Worm (Caenorhabditis elegans) whole organism, L4 larva: ENCODE results near the gene ech-9.
A peak's percentile ranks its signal among the peaks of the same experiment; 100 is the strongest.

Experiments
- F49E8.2 ChIP-seq: sonication (generic microtip); optimal IDR thresholded peaks from 2 replicates; lab custom pipeline; 2016; ENCODE audit warnings: missing compliant biosample characterization, mild to moderate bottlenecking, missing genetic modification characterization, borderline replicate concordance
- R02D3.7 ChIP-seq: fragments of 150-350 bp; sonication (generic microtip); optimal IDR thresholded peaks from 3 replicates; lab custom pipeline; 2014; ENCODE audit warnings: missing biosample characterization, missing genetic modification characterization
- aha-1 ChIP-seq: fragments of 150-350 bp; peaks from one replicate; lab custom pipeline; 2014; ENCODE audit warnings: missing biosample characterization, missing genetic modification characterization
- ama-1 ChIP-seq: fragments of 150-350 bp; optimal IDR thresholded peaks from 2 replicates; lab custom pipeline; 2014; ENCODE audit warnings: inconsistent platforms, mixed read lengths
- ceh-44 ChIP-seq: fragments of 200-800 bp; sonication (Bioruptor generic); IDR thresholded peaks from 2 replicates; pipeline ENCODE4 v1.3.6; 2022; ENCODE audit warnings: missing genetic modification reagents, missing genetic modification characterization, missing compliant biosample characterization
- ceh-82 ChIP-seq: sonication (generic microtip); optimal IDR thresholded peaks from 2 replicates; lab custom pipeline; 2017; ENCODE audit warnings: missing biosample characterization, missing genetic modification characterization
- cey-2 ChIP-seq: sonication (generic microtip); optimal IDR thresholded peaks from 3 replicates; lab custom pipeline; 2017; ENCODE audit warnings: missing genetic modification characterization, mild to moderate bottlenecking, missing compliant biosample characterization, antibody characterized with exemption, borderline replicate concordance; ENCODE audit not compliant: insufficient read depth
- ctbp-1 ChIP-seq: fragments of 200-800 bp; sonication (Bioruptor generic); IDR thresholded peaks from 2 replicates; pipeline ENCODE4 v1.3.6; 2022; ENCODE audit warnings: missing genetic modification reagents, missing genetic modification characterization, missing compliant biosample characterization
- daf-12 ChIP-seq: fragments of 150-350 bp; optimal IDR thresholded peaks from 2 replicates; lab custom pipeline; 2014; ENCODE audit warnings: missing biosample characterization, missing genetic modification reagents, missing genetic modification characterization
- egl-43 ChIP-seq: fragments of 200-800 bp; sonication (Bioruptor generic); IDR thresholded peaks from 2 replicates; pipeline ENCODE4 v1.3.6; 2022; ENCODE audit warnings: missing genetic modification reagents, missing genetic modification characterization, missing compliant biosample characterization
- fkh-10 ChIP-seq: fragments of 150-350 bp; optimal IDR thresholded peaks from 2 replicates; lab custom pipeline; 2014; ENCODE audit warnings: missing biosample characterization, missing genetic modification reagents, missing genetic modification characterization
- jun-1 ChIP-seq: fragments of 150-350 bp; optimal IDR thresholded peaks from 2 replicates; lab custom pipeline; 2014; ENCODE audit warnings: missing biosample characterization, missing genetic modification reagents, missing genetic modification characterization
- lin-13 ChIP-seq: fragments of 150-350 bp; optimal IDR thresholded peaks from 2 replicates; lab custom pipeline; 2014; ENCODE audit warnings: missing biosample characterization, missing genetic modification reagents, missing genetic modification characterization
- lin-29 ChIP-seq: fragments of 200-800 bp; sonication (Bioruptor generic); IDR thresholded peaks from 2 replicates; pipeline ENCODE4 v1.3.6; 2022; ENCODE audit warnings: missing genetic modification reagents, missing genetic modification characterization, missing compliant biosample characterization
- lin-39 ChIP-seq: fragments of 150-350 bp; optimal IDR thresholded peaks from 2 replicates; lab custom pipeline; 2014; ENCODE audit warnings: missing biosample characterization, missing genetic modification reagents, missing genetic modification characterization
- madf-5 ChIP-seq, 2 experiments: fragments of 200-800 bp; sonication (Bioruptor generic); IDR thresholded peaks; 2 replicates each; pipeline ENCODE4 v1.3.6; 2022; ENCODE audit warnings: missing compliant biosample characterization in 2 of 2, missing genetic modification characterization in 2 of 2
- mdt-29 ChIP-seq: fragments of 200-800 bp; sonication (Bioruptor generic); IDR thresholded peaks from 2 replicates; pipeline ENCODE4 v1.3.6; 2022; ENCODE audit warnings: missing genetic modification reagents, missing genetic modification characterization, missing compliant biosample characterization
- mes-2 ChIP-seq: sonication (generic microtip); optimal IDR thresholded peaks from 2 replicates; lab custom pipeline; 2016; ENCODE audit warnings: missing genotype, mild to moderate bottlenecking, missing genetic modification characterization, missing compliant biosample characterization; ENCODE audit not compliant: poor library complexity, severe bottlenecking
- mxl-2 ChIP-seq: fragments of 200-800 bp; sonication (Bioruptor generic); conservative IDR thresholded peaks from 2 replicates; pipeline ENCODE4 v1.3.6; 2022; ENCODE audit warnings: missing genetic modification reagents, missing genetic modification characterization, missing compliant biosample characterization
- nhr-11 ChIP-seq: fragments of 150-350 bp; optimal IDR thresholded peaks from 2 replicates; lab custom pipeline; 2014; ENCODE audit warnings: missing biosample characterization, missing genetic modification characterization
- nhr-237 ChIP-seq: sonication (generic microtip); optimal IDR thresholded peaks from 2 replicates; lab custom pipeline; 2017; ENCODE audit warnings: missing biosample characterization, missing genetic modification characterization
- nhr-28 ChIP-seq: fragments of 150-350 bp; optimal IDR thresholded peaks from 2 replicates; lab custom pipeline; 2014; ENCODE audit warnings: missing biosample characterization, missing genetic modification characterization
- pha-4 ChIP-seq, 2 experiments: fragments of 150-350 bp in 1 of 2; fragments of 200-800 bp in 1 of 2; sonication (Bioruptor generic) in 1 of 2; IDR thresholded peaks in 1 of 2; optimal IDR thresholded peaks in 1 of 2; 2 replicates each; pipeline versions ENCODE4 v1.3.6 to Lab custom; 2014 to 2022; ENCODE audit warnings: missing genetic modification characterization in 2 of 2, missing genetic modification reagents in 2 of 2, missing biosample characterization in 1 of 2, missing compliant biosample characterization in 1 of 2
- php-3 ChIP-seq: fragments of 200-800 bp; sonication (Bioruptor generic); IDR thresholded peaks from 2 replicates; pipeline ENCODE4 v1.3.6; 2022; ENCODE audit warnings: missing genetic modification reagents, missing genetic modification characterization, missing compliant biosample characterization
- sdz-12 ChIP-seq: fragments of 200-800 bp; sonication (Bioruptor generic); optimal IDR thresholded peaks from 2 replicates; lab custom pipeline; 2018; ENCODE audit warnings: mild to moderate bottlenecking, missing genetic modification characterization, missing compliant biosample characterization
- skn-1 ChIP-seq: fragments of 150-350 bp; optimal IDR thresholded peaks from 2 replicates; lab custom pipeline; 2014; ENCODE audit warnings: missing biosample characterization, missing genetic modification characterization
- snpc-1.2 ChIP-seq: fragments of 200-800 bp; sonication (Bioruptor generic); IDR thresholded peaks from 2 replicates; pipeline ENCODE4 v1.3.6; 2022; ENCODE audit warnings: missing genetic modification reagents, missing genetic modification characterization, missing compliant biosample characterization
- snpc-4 ChIP-seq: fragments of 150-350 bp; optimal IDR thresholded peaks from 2 replicates; lab custom pipeline; 2014; ENCODE audit warnings: missing biosample characterization, missing genetic modification characterization
- spr-1 ChIP-seq: sonication (generic microtip); optimal IDR thresholded peaks from 2 replicates; lab custom pipeline; 2016; ENCODE audit warnings: mild to moderate bottlenecking, missing genetic modification characterization, missing compliant biosample characterization
- unc-130 ChIP-seq: sonication (generic microtip); optimal IDR thresholded peaks from 2 replicates; lab custom pipeline; 2016; ENCODE audit warnings: missing genetic modification reagents, missing genetic modification characterization, missing compliant biosample characterization
- unc-62 ChIP-seq, 3 experiments: fragments of 150-350 bp in 1 of 3; sonication (generic microtip); optimal IDR thresholded peaks in 2 of 3; peaks in 1 of 3; 1 replicate in 1 of 3; 2 replicates in 2 of 3; lab custom pipeline; 2014 to 2017; ENCODE audit warnings: missing biosample characterization in 3 of 3, missing genetic modification characterization in 3 of 3, missing genetic modification reagents in 3 of 3, missing genotype in 1 of 3

Gene ech-9

DNA sequence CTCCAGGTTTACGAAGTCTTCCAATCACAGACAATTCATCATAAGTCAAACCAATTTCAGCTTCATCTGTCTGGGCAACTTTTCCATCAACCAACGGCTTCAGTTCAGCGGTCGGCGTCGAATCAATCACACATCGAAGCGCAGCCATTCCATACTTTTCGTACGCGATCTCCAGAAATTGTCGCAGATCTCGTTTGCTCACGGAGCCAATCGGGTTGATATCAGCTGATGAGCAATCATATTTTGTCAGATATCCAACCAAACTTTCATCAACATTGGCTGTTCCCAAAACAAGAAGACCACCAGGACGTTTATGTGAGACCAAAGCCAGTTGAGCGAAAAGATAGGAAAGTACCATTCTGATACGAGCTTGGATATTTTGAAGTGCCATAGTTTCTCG lies 19.7 kb downstream of the ech-9 start:
- peak in 1 of 2 experiments; percentile 95 for TF ChIP-seq unc-62 (GFP tag; optimal IDR thresholded peaks at IDR 0.05 in 1 of 2; lab: Kevin White, UChicago)
- no peak for TF ChIP-seq unc-62 (tag; optimal IDR thresholded peaks at IDR 0.05; lab: Kevin White, UChicago)
- TF ChIP-seq nhr-11 = no peak

DNA sequence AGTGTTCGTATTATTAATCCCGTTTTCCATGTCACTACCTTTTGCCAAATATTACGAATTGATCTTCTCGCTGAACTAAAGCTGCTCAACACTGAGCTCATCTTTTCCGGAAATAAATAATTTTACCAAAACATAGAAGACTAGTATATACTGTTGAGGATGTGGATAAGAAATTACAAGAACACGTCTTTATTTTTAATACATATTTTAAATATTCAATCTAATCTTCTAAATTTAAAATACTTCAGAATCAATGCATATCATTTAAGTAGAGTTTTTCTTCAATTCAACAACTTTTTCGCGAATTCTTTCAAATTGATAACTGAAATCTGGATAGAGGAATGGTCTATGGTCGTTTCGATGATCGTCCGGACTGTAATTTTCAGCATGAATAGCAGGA lies 20.3 kb downstream of the ech-9 start, which contains the start of gene abt-1:
TSS of gene abt-1 (minus strand) at position 101 of the 400 bp plus-strand sequence.
- TF ChIP-seq egl-43 (GFP tag; lab: Robert Waterston, UW) (no peak), snpc-1.2 (GFP tag; lab: Robert Waterston, UW) (no peak), nhr-237 (no peak), ceh-44 (GFP tag; lab: Robert Waterston, UW) (no peak)
- TF ChIP-seq, all 104 proteins: peak for 0

DNA sequence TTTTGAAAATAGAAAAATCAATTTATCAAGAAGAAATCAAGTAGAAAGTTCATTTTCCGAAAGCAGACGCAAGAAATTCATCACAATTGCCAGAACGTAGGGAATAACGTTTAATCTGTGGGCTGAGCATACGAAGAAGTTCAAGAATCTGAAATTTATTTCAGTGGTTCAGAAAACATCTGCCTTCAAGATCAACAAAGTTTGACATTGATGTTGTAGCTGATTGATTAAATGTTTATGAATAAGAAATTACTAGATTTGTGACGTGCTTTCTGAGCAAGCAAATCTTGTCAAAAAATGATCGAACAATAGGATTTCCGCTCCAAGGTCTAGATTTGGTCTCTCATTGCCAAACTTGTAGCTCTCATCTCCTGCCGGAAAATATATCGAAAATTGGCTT lies 28.9 kb downstream of the ech-9 start, which contains the start of gene K04D7.6:
TSS of gene K04D7.6 (minus strand) at position 101 of the 400 bp plus-strand sequence.
- no peak for TF ChIP-seq madf-5 (GFP tag; IDR thresholded peaks at IDR 0.05; lab: Robert Waterston, UW)
- no peak for TF ChIP-seq snpc-1.2 (GFP tag; lab: Robert Waterston, UW)
- TF ChIP-seq unc-130 (GFP tag; lab: Kevin White, UChicago) = no peak
- no peak for TF ChIP-seq php-3
- TF ChIP-seq ctbp-1 = no peak
- TF ChIP-seq lin-39 = no peak
- no peak for TF ChIP-seq pha-4 (GFP tag; IDR thresholded peaks at IDR 0.05; lab: Robert Waterston, UW)
- no peak for TF ChIP-seq pha-4 (tag; optimal IDR thresholded peaks at IDR 0.05; lab: Kevin White, UChicago)
- TF ChIP-seq spr-1 = no peak
- no peak for TF ChIP-seq daf-12 (tag; lab: Kevin White, UChicago)
- no peak for TF ChIP-seq lin-29 (GFP tag; lab: Robert Waterston, UW)
- no peak for TF ChIP-seq ceh-82 (tag; lab: Kevin White, UChicago)
- TF ChIP-seq R02D3.7 (tag; lab: Kevin White, UChicago) = no peak
- TF ChIP-seq sdz-12 (GFP tag; lab: Kevin White, UChicago) = no peak
- no peak for TF ChIP-seq jun-1 (tag; lab: Kevin White, UChicago)

DNA sequence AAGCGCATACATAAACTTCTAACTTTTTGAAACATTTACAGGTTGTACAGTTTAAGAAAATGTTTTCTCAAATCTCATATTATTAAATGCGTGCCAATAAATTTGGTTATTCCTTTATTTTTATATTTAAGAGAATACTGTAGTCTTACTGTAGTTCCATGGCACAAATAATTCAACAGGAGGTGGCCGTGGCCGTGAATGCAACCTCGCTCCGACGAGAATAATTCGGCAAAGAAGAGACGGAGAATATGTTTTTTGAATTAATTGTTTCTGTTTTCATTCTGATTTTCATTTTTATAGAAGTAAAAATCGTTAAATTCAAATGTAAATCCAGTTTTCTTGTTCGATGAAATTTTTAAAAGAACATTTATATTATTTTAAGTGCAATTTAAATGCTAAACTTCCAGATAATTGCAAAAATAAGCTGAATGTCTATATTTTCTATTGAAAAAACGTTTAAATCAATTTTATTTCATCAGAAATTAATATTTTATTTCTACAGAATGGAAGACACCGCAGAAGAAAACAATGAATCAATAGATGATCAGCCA lies 37.7 kb downstream of the ech-9 start, which contains the start of gene gon-4:
TSS of gene gon-4 (plus strand) at position 501 of the 551 bp plus-strand sequence.
- TF ChIP-seq mes-2 (tag; lab: Kevin White, UChicago) (peak; percentile 81), unc-130 (GFP tag; lab: Kevin White, UChicago) (peak; percentile 46), pha-4 (GFP tag; IDR thresholded peaks at IDR 0.05; lab: Robert Waterston, UW) (no peak), pha-4 (tag; optimal IDR thresholded peaks at IDR 0.05; lab: Kevin White, UChicago) (peak; percentile 52), nhr-28 (tag; lab: Kevin White, UChicago) (peak; percentile 63), mxl-2 (GFP tag; lab: Robert Waterston, UW) (no peak), lin-13 (no peak), skn-1 (no peak)

DNA sequence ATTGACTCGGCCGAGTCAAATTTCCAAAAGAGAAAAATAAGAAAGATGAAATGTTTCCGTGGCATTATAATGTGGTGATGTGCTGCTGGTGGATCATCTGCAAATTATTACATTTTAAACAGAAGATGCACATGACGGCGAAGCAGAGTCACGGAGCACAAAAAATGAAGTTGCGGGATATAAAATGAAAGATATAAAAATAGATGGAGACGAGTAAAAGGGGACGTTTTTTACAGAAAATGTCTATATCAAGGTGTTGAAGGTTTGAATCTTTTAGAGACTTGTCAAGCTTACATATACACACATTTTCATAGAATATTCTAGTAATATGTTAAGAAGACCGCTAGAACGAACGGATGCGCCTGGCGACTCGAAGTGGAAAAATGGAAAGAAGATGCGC lies 40.8 kb downstream of the ech-9 start, which contains the start of gene ptrg-1:
TSS of gene ptrg-1 (minus strand) at position 101 of the 400 bp plus-strand sequence.
- TF ChIP-seq snpc-4 (tag; lab: Kevin White, UChicago) (no peak), aha-1 (tag; lab: Kevin White, UChicago) (peak; percentile 3)

DNA sequence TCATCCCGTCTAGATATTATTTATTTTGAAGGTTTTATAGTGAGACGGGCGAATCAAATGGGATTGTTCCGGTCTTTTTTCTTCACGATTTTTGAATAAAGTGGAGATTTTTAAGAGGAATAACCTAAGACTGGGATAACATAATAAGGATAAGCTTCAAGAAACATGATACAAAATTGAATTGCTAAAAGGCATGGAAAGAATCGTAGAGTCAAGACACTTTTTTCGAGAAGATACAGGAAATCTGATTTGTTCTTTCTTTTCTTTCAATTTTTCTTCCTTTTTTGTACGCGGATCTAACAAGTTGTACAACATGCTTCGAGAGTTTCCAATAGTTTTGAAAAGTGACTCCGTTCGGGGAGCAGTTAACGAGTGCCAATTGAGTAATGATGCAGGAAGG lies 43.6 kb downstream of the ech-9 start:
- TF ChIP-seq cey-2 (tag; lab: Kevin White, UChicago) (no peak), ama-1 (no peak), F49E8.2 (tag; lab: Kevin White, UChicago) (no peak), ceh-82 (tag; lab: Kevin White, UChicago) (no peak), mdt-29 (GFP tag; lab: Robert Waterston, UW) (no peak), lin-39 (no peak), fkh-10 (peak; percentile 55), unc-62 (GFP tag; optimal IDR thresholded peaks at IDR 0.05 in 1 of 2; lab: Kevin White, UChicago) (peak in 1 of 2 experiments; percentile 88), unc-62 (tag; optimal IDR thresholded peaks at IDR 0.05; lab: Kevin White, UChicago) (no peak)
